Fruit fly (Drosophila melanogaster) whole organism, wandering third instar larva: Measurements from ENCODE around the gene CG34155.
A peak's percentile ranks its signal among the peaks of the same experiment; 100 is the strongest.

ENCODE experiments used
- Abd-B ChIP-seq: fragments of >200 bp; optimal IDR thresholded peaks from 2 replicates; lab custom pipeline; 2017; ENCODE audit warnings: missing biosample characterization, missing genetic modification characterization
- CG32264 ChIP-seq: fragments of 200-800 bp; sonication (Bioruptor generic); optimal IDR thresholded peaks from 2 replicates; lab custom pipeline; 2016; ENCODE audit warnings: missing biosample characterization, missing genetic modification characterization
- CG9705 ChIP-seq: fragments of 200-800 bp; sonication (Bioruptor generic); optimal IDR thresholded peaks from 2 replicates; lab custom pipeline; 2018; ENCODE audit warnings: missing biosample characterization, mild to moderate bottlenecking, missing genetic modification characterization
- CrebA ChIP-seq: fragments of 200-800 bp; sonication (Bioruptor generic); optimal IDR thresholded peaks from 2 replicates; lab custom pipeline; 2016; ENCODE audit warnings: missing biosample characterization, mild to moderate bottlenecking, missing genetic modification characterization, borderline replicate concordance
- Dfd ChIP-seq: fragments of >200 bp; optimal IDR thresholded peaks from 2 replicates; lab custom pipeline; 2017; ENCODE audit warnings: missing biosample characterization, missing genetic modification characterization
- GATAd ChIP-seq: sonication (Bioruptor generic); optimal IDR thresholded peaks from 2 replicates; lab custom pipeline; 2016; ENCODE audit warnings: missing biosample characterization, missing genetic modification characterization
- HLH106 ChIP-seq: fragments of 200-800 bp; optimal IDR thresholded peaks from 3 replicates; lab custom pipeline; 2019; ENCODE audit warnings: missing biosample characterization, mild to moderate bottlenecking, missing genetic modification characterization, moderate library complexity
- Hnf4 ChIP-seq: fragments of 200-800 bp; sonication (Bioruptor generic); optimal IDR thresholded peaks from 2 replicates; lab custom pipeline; 2016; ENCODE audit warnings: missing biosample characterization, mild to moderate bottlenecking, missing genetic modification characterization
- Hr78 ChIP-seq: fragments of >200 bp; optimal IDR thresholded peaks from 2 replicates; lab custom pipeline; 2017; ENCODE audit warnings: missing biosample characterization, missing genetic modification characterization
- Hr83 ChIP-seq: fragments of 200-300 bp; sonication (Bioruptor generic); optimal IDR thresholded peaks from 2 replicates; lab custom pipeline; 2016; ENCODE audit warnings: missing biosample characterization, mild to moderate bottlenecking, missing genetic modification characterization, moderate library complexity; ENCODE audit not compliant: poor library complexity, severe bottlenecking
- Jra ChIP-seq: sonication (Bioruptor generic); optimal IDR thresholded peaks from 2 replicates; lab custom pipeline; 2016; ENCODE audit warnings: missing biosample characterization, missing genetic modification characterization
- Mio ChIP-seq: sonication (Bioruptor generic); optimal IDR thresholded peaks from 2 replicates; lab custom pipeline; 2016; ENCODE audit warnings: missing biosample characterization, missing genetic modification characterization
- Myc ChIP-seq: fragments of >200 bp; optimal IDR thresholded peaks from 2 replicates; lab custom pipeline; 2017
- N ChIP-seq: fragments of >200 bp; optimal IDR thresholded peaks from 2 replicates; lab custom pipeline; 2018; ENCODE audit warnings: missing biosample characterization, missing external identifiers, missing genetic modification characterization
- OdsH ChIP-seq: fragments of 200-800 bp; sonication (Bioruptor generic); optimal IDR thresholded peaks from 2 replicates; lab custom pipeline; 2016; ENCODE audit warnings: missing biosample characterization, mild to moderate bottlenecking, missing genetic modification characterization
- Rel ChIP-seq, 2 experiments: fragments of 200-800 bp; sonication (Bioruptor generic) in 1 of 2; optimal IDR thresholded peaks; 2 replicates in 1 of 2; 3 replicates in 1 of 2; lab custom pipeline; 2016 to 2019; ENCODE audit warnings: mild to moderate bottlenecking in 2 of 2, missing biosample characterization in 2 of 2, missing genetic modification characterization in 2 of 2, moderate library complexity in 1 of 2
- Sp1 ChIP-seq: fragments of 200-800 bp; sonication (Bioruptor generic); optimal IDR thresholded peaks from 3 replicates; lab custom pipeline; 2019; ENCODE audit warnings: missing biosample characterization, mild to moderate bottlenecking, missing genetic modification characterization, moderate library complexity
- Vsx2 ChIP-seq: fragments of 200-300, 225-300 bp; sonication (Bioruptor generic); optimal IDR thresholded peaks from 2 replicates; lab custom pipeline; 2018; ENCODE audit warnings: missing biosample characterization, missing genetic modification characterization; ENCODE audit not compliant: partially characterized antibody
- br ChIP-seq: fragments of 200-800 bp; sonication (Bioruptor generic); optimal IDR thresholded peaks from 2 replicates; lab custom pipeline; 2016; ENCODE audit warnings: missing biosample characterization, missing genetic modification characterization
- brk ChIP-seq: fragments of 200-800 bp; sonication (Bioruptor generic); optimal IDR thresholded peaks from 2 replicates; lab custom pipeline; 2016; ENCODE audit warnings: missing biosample characterization, mild to moderate bottlenecking, missing genetic modification characterization
- dl ChIP-seq, 2 experiments: fragments of 175-275, 200-275 bp in 1 of 2; fragments of 200-275 bp in 1 of 2; sonication (Bioruptor generic); optimal IDR thresholded peaks; lab custom pipeline; 2018; ENCODE audit warnings: mild to moderate bottlenecking in 2 of 2, missing biosample characterization in 2 of 2, missing genetic modification characterization in 2 of 2, moderate library complexity in 2 of 2; ENCODE audit not compliant: partially characterized antibody in 2 of 2, insufficient read depth in 1 of 2
- dmrt93B ChIP-seq: fragments of 200-800 bp; sonication (Bioruptor generic); optimal IDR thresholded peaks from 2 replicates; lab custom pipeline; 2018; ENCODE audit warnings: missing biosample characterization, mild to moderate bottlenecking, missing genetic modification characterization
- dsf ChIP-seq: sonication (Bioruptor generic); optimal IDR thresholded peaks from 2 replicates; lab custom pipeline; 2016; ENCODE audit warnings: missing biosample characterization, missing genetic modification characterization, borderline replicate concordance
- ey ChIP-seq: fragments of 200-800 bp; sonication (Bioruptor generic); optimal IDR thresholded peaks from 2 replicates; lab custom pipeline; 2016; ENCODE audit warnings: missing biosample characterization, missing genetic modification characterization
- foxo ChIP-seq, 2 experiments: fragments of 200-800 bp; sonication (Bioruptor generic); optimal IDR thresholded peaks; 2 replicates in 1 of 2; 3 replicates in 1 of 2; lab custom pipeline; 2016 to 2017; ENCODE audit warnings: missing biosample characterization in 2 of 2, missing genetic modification characterization in 2 of 2
- fru ChIP-seq: fragments of 200-800 bp; sonication (Bioruptor generic); optimal IDR thresholded peaks from 3 replicates; lab custom pipeline; 2016; ENCODE audit warnings: missing biosample characterization, mild to moderate bottlenecking, missing genetic modification characterization
- h ChIP-seq: fragments of 200-800 bp; sonication (Bioruptor generic); optimal IDR thresholded peaks from 3 replicates; lab custom pipeline; 2016; ENCODE audit warnings: missing biosample characterization, mild to moderate bottlenecking, missing genetic modification characterization
- jim ChIP-seq: fragments of 175-275, 200-325 bp; sonication (Bioruptor generic); optimal IDR thresholded peaks from 2 replicates; lab custom pipeline; 2016; ENCODE audit warnings: missing biosample characterization, mild to moderate bottlenecking, missing genetic modification characterization
- lola ChIP-seq: fragments of >200 bp; optimal IDR thresholded peaks from 2 replicates; lab custom pipeline; 2017; ENCODE audit warnings: missing biosample characterization, missing genetic modification characterization
- pan ChIP-seq: fragments of >200 bp; optimal IDR thresholded peaks from 2 replicates; lab custom pipeline; 2017
- psq ChIP-seq: fragments of 200-800 bp; sonication (Bioruptor generic); optimal IDR thresholded peaks from 3 replicates; lab custom pipeline; 2017; ENCODE audit warnings: missing biosample characterization, mild to moderate bottlenecking, missing genetic modification characterization, moderate library complexity
- rgr ChIP-seq: fragments of 200-800 bp; sonication (Bioruptor generic); optimal IDR thresholded peaks from 3 replicates; lab custom pipeline; 2016; ENCODE audit warnings: missing biosample characterization, mild to moderate bottlenecking, missing genetic modification characterization
- sage ChIP-seq: fragments of 200-800 bp; sonication (Bioruptor generic); optimal IDR thresholded peaks from 2 replicates; lab custom pipeline; 2016; ENCODE audit warnings: missing biosample characterization, mild to moderate bottlenecking, missing genetic modification characterization
- tai ChIP-seq: sonication (Bioruptor generic); optimal IDR thresholded peaks from 2 replicates; lab custom pipeline; 2016; ENCODE audit warnings: missing biosample characterization, missing genetic modification characterization
- usp ChIP-seq: fragments of >200 bp; optimal IDR thresholded peaks from 2 replicates; lab custom pipeline; 2017; ENCODE audit warnings: missing biosample characterization, missing genetic modification characterization
- woc ChIP-seq: sonication (Bioruptor generic); optimal IDR thresholded peaks from 2 replicates; lab custom pipeline; 2016; ENCODE audit warnings: missing biosample characterization, mild to moderate bottlenecking, missing genetic modification characterization

The CG34155 gene

dm6 chr3R:30560070-30560469, at the start of gene CG34155:
Gene CG34155 (minus strand): TSS chr3R:30560199.
- no peak for TF ChIP-seq Rel (GFP tag; optimal IDR thresholded peaks at IDR 0.05; lab: Kevin White, UChicago)
- TF ChIP-seq Rel (tag; optimal IDR thresholded peaks at IDR 0.05; lab: Kevin White, UChicago) = no peak
- TF ChIP-seq Mio (GFP tag; lab: Kevin White, UChicago) = no peak
- TF ChIP-seq Hr83 = no peak
- TF ChIP-seq Sp1 (GFP tag; lab: Kevin White, UChicago) = no peak
- TF ChIP-seq ey (GFP tag; lab: Kevin White, UChicago) = no peak
- TF ChIP-seq dl (GFP tag; optimal IDR thresholded peaks at IDR 0.05; lab: Kevin White, UChicago; ENCODE audit: insufficient read depth in 1 of 2, partially characterized antibody in 2 of 2) = no peak
- no peak for TF ChIP-seq dmrt93B (GFP tag; lab: Kevin White, UChicago)
- no peak for TF ChIP-seq OdsH (GFP tag; lab: Kevin White, UChicago)
- TF ChIP-seq h (GFP tag; lab: Kevin White, UChicago) = no peak

dm6 chr3R:30605889-30606288, 45.9 kb upstream of the CG34155 start, which contains the start of gene CG31016:
Gene CG31016 (plus strand): TSS chr3R:30606189.
- no peak for TF ChIP-seq Dfd (GFP tag; lab: Kevin White, UChicago)
- TF ChIP-seq GATAd (GFP tag; lab: Kevin White, UChicago) = no peak
- TF ChIP-seq ey (GFP tag; lab: Kevin White, UChicago) = no peak
- TF ChIP-seq dmrt93B (GFP tag; lab: Kevin White, UChicago) = no peak
- TF ChIP-seq fru = no peak
- TF ChIP-seq Sp1 (GFP tag; lab: Kevin White, UChicago) = no peak
- TF ChIP-seq tai (GFP tag; lab: Kevin White, UChicago) = no peak

DNA sequence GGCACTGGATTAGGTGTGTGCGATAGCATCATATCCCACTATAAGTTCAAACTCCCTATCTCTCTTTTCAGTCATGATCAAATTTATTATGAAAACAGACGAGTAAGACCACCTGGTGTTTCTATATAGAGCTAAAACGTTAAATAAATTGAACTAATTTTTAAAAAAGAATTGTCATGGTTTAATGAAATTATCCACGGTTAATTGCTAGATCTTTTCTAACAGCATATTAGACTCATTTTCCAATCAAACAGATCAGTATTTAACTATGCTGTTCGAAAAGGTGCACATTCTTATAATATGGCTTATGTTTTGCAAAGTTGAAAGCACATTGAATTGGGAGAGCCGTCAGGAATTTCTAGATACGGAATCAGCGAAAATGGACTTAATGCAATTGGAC, 43.9 kb upstream of the CG34155 start, which contains the start of gene PH4alphaNE3:
Gene PH4alphaNE3 (plus strand): TSS at position 301 of the 400 bp plus-strand sequence.
- TF ChIP-seq Mio (GFP tag; lab: Kevin White, UChicago) (no peak), jim (no peak), dmrt93B (GFP tag; lab: Kevin White, UChicago) (no peak), ey (GFP tag; lab: Kevin White, UChicago) (no peak), br (GFP tag; lab: Kevin White, UChicago) (no peak), h (GFP tag; lab: Kevin White, UChicago) (no peak), N (GFP tag; lab: Kevin White, UChicago) (no peak), Vsx2 (GFP tag; lab: Kevin White, UChicago) (no peak), dsf (GFP tag; lab: Kevin White, UChicago) (no peak), Dfd (GFP tag; lab: Kevin White, UChicago) (no peak), Hr78 (GFP tag; lab: Kevin White, UChicago) (no peak), usp (GFP tag; lab: Kevin White, UChicago) (no peak), fru (no peak), Myc (lab: Kevin White, UChicago) (no peak), Hr83 (no peak), Abd-B (GFP tag; lab: Kevin White, UChicago) (no peak)

DNA sequence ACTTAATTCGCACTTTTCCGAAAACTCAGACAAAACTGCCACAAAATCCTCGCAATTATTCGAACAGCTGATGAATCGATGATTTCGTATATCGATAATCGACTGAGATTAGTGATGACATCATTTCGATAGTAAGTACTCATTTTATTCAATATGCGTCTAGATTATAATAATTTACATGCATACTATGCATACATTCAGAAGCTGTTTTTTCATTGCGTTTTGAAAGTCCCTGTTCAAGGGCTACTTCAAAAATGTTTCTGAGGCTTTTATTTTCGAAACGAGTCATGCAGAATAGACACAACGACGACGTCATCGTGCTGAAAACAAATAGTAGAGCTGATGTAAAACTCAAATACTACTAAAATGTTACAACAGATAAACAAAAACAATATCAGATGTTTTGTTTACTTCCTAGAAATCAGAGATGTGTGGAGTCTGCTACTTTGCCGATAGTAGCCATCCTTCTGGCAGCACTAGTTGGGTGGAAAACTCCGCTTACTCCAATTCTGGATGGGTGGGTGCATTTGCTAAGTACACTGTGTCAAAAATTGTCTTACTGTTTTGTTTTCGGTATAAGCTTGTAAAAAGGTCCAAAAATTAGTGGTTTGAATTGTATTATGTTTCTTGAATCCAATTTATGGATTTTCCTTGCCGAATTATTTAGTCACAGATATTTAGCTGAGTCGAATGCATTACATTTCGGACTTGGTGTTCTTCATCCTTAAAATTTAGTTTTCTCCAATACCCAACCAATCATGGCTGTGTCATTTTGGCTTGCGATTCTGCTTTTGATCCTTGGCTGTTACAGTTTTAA, 41.6 kb upstream of the CG34155 start, which contains the start of the genes CG2246 and CG31021:
Gene CG2246 (minus strand): TSS at position 50 of the 817 bp plus-strand sequence.
Gene CG31021 (plus strand): TSS at position 767 of the 817 bp plus-strand sequence.
- TF ChIP-seq usp (GFP tag; lab: Kevin White, UChicago) (no peak), jim (no peak), Vsx2 (GFP tag; lab: Kevin White, UChicago) (no peak), rgr (GFP tag; lab: Kevin White, UChicago) (peak; percentile 49), GATAd (GFP tag; lab: Kevin White, UChicago) (peak; percentile 19), Mio (GFP tag; lab: Kevin White, UChicago) (no peak), CG9705 (GFP tag; lab: Kevin White, UChicago) (peak; percentile 22), Myc (lab: Kevin White, UChicago) (no peak), pan (lab: Kevin White, UChicago) (no peak), Jra (GFP tag; lab: Kevin White, UChicago) (peak; percentile 42), HLH106 (tag; lab: Kevin White, UChicago) (peak; percentile 32), Hr78 (GFP tag; lab: Kevin White, UChicago) (no peak), N (GFP tag; lab: Kevin White, UChicago) (no peak), dl (GFP tag; optimal IDR thresholded peaks at IDR 0.05; lab: Kevin White, UChicago; ENCODE audit: insufficient read depth in 1 of 2, partially characterized antibody in 2 of 2) (no peak), Hnf4 (no peak), CG32264 (GFP tag; lab: Kevin White, UChicago) (no peak), tai (GFP tag; lab: Kevin White, UChicago) (peak; percentile 1), CrebA (GFP tag; lab: Kevin White, UChicago) (no peak), woc (peak; percentile 43), Rel (GFP tag; optimal IDR thresholded peaks at IDR 0.05; lab: Kevin White, UChicago) (no peak), Rel (tag; optimal IDR thresholded peaks at IDR 0.05; lab: Kevin White, UChicago) (no peak), dsf (GFP tag; lab: Kevin White, UChicago) (peak; percentile 17), brk (GFP tag; lab: Kevin White, UChicago) (peak; percentile 10), fru (peak; percentile 74), Dfd (GFP tag; lab: Kevin White, UChicago) (no peak), dmrt93B (GFP tag; lab: Kevin White, UChicago) (peak; percentile 2), lola (GFP tag; lab: Kevin White, UChicago) (no peak), ey (GFP tag; lab: Kevin White, UChicago) (peak; percentile 29), sage (no peak), h (GFP tag; lab: Kevin White, UChicago) (peak; percentile 54), foxo (GFP tag; optimal IDR thresholded peaks at IDR 0.05; lab: Kevin White, UChicago) (peak in 1 of 2 experiments; percentile 62), Hr83 (no peak), psq (GFP tag; lab: Kevin White, UChicago) (no peak), Abd-B (GFP tag; lab: Kevin White, UChicago) (no peak), br (GFP tag; lab: Kevin White, UChicago) (peak; percentile 31)
